Worm (Caenorhabditis elegans): Measurements from ENCODE around the gene F09E5.14.

The F09E5.14 gene

ce11 chrII:5336035-5336376, 8.7 kb downstream of the F09E5.14 start:
- TF ChIP-seq lin-15B (tag; optimal IDR thresholded peaks at IDR 0.05) = peak; percentile 6
- no peak for TF ChIP-seq fos-1 (tag; optimal IDR thresholded peaks at IDR 0.05)
- no peak for TF ChIP-seq snpc-4 (tag; optimal IDR thresholded peaks at IDR 0.05)
- TF ChIP-seq mdl-1 (tag; optimal IDR thresholded peaks at IDR 0.05) = no peak
- TF ChIP-seq nfya-1 (tag; optimal IDR thresholded peaks at IDR 0.05; ENCODE audit: insufficient read depth) = peak; percentile 85
- TF ChIP-seq egl-5 (tag; optimal IDR thresholded peaks at IDR 0.05) = peak; percentile 54
- peak; percentile 50 for TF ChIP-seq zag-1 (tag; optimal IDR thresholded peaks at IDR 0.05)
- TF ChIP-seq daf-12 (tag; optimal IDR thresholded peaks at IDR 0.05) = no peak
- TF ChIP-seq tbx-2 (tag; optimal IDR thresholded peaks at IDR 0.05) = peak; percentile 46
- no peak for TF ChIP-seq jun-1 (tag; optimal IDR thresholded peaks at IDR 0.05)
- TF ChIP-seq unc-39 (tag; optimal IDR thresholded peaks at IDR 0.05) = no peak
- TF ChIP-seq nhr-237 (tag; optimal IDR thresholded peaks at IDR 0.05) = no peak
- TF ChIP-seq lin-39 (tag; optimal IDR thresholded peaks at IDR 0.05) = peak; percentile 68
- TF ChIP-seq sea-2 (GFP tag; optimal IDR thresholded peaks at IDR 0.05) = peak; percentile 6
- no peak for TF ChIP-seq nhr-25 (tag; optimal IDR thresholded peaks at IDR 0.05)
- TF ChIP-seq fkh-10 (GFP tag; optimal IDR thresholded peaks at IDR 0.05) = peak; percentile 68
- no peak for TF ChIP-seq nhr-12 (tag; optimal IDR thresholded peaks at IDR 0.05)
- no peak for TF ChIP-seq elt-2 (tag; optimal IDR thresholded peaks at IDR 0.05)
- peak; percentile 66 for TF ChIP-seq ama-1 (optimal IDR thresholded peaks at IDR 0.05)
- TF ChIP-seq ceh-16 (tag; optimal IDR thresholded peaks at IDR 0.05) = no peak
- no peak for TF ChIP-seq nhr-43 (tag; optimal IDR thresholded peaks at IDR 0.05; ENCODE audit: poor library complexity, severe bottlenecking)
- TF ChIP-seq nhr-77 (tag; optimal IDR thresholded peaks at IDR 0.05) = no peak
- TF ChIP-seq ceh-9 (tag; optimal IDR thresholded peaks at IDR 0.05) = no peak

ce11 chrII:5335370-5336034, 9.2 kb downstream of the F09E5.14 start:
- TF ChIP-seq aly-2 (tag; optimal IDR thresholded peaks at IDR 0.05) = no peak
- TF ChIP-seq hmg-11 (tag; optimal IDR thresholded peaks at IDR 0.05) = peak; percentile 48
- peak; percentile 11 for TF ChIP-seq jun-1 (tag; optimal IDR thresholded peaks at IDR 0.05)
- TF ChIP-seq lin-39 (tag; optimal IDR thresholded peaks at IDR 0.05) = peak; percentile 51
- peak; percentile 28 for TF ChIP-seq nhr-11 (tag; optimal IDR thresholded peaks at IDR 0.05)
- TF ChIP-seq elt-2 (tag; optimal IDR thresholded peaks at IDR 0.05) = peak; percentile 11
- TF ChIP-seq lsy-12 (tag; optimal IDR thresholded peaks at IDR 0.05) = no peak

- TF ChIP-seq nhr-77 (tag; optimal IDR thresholded peaks at IDR 0.05) (no peak), nhr-237 (tag; optimal IDR thresholded peaks at IDR 0.05) (no peak), mml-1 (tag; optimal IDR thresholded peaks at IDR 0.05) (no peak), nhr-28 (tag; optimal IDR thresholded peaks at IDR 0.05) (no peak), nhr-76 (tag; optimal IDR thresholded peaks at IDR 0.05) (no peak), ztf-4 (tag; optimal IDR thresholded peaks at IDR 0.05) (no peak), tbx-2 (tag; optimal IDR thresholded peaks at IDR 0.05) (no peak)
Measured at ce11 chrII:5334628-5335027, 10.0 kb downstream of the F09E5.14 start.

- TF ChIP-seq egl-5 (tag; optimal IDR thresholded peaks at IDR 0.05) (no peak), lin-39 (tag; optimal IDR thresholded peaks at IDR 0.05) (no peak), hmg-11 (tag; optimal IDR thresholded peaks at IDR 0.05) (no peak), fkh-2 (tag; optimal IDR thresholded peaks at IDR 0.05) (no peak), pha-4 (tag; optimal IDR thresholded peaks at IDR 0.05) (peak; percentile 47), elt-2 (tag; optimal IDR thresholded peaks at IDR 0.05) (peak; percentile 70), egl-27 (tag; optimal IDR thresholded peaks at IDR 0.05) (no peak), ceh-9 (tag; optimal IDR thresholded peaks at IDR 0.05) (no peak), R02D3.7 (tag; optimal IDR thresholded peaks at IDR 0.05) (no peak), nhr-25 (tag; optimal IDR thresholded peaks at IDR 0.05) (no peak), nhr-77 (tag; optimal IDR thresholded peaks at IDR 0.05) (no peak), nfya-1 (tag; optimal IDR thresholded peaks at IDR 0.05; ENCODE audit: insufficient read depth) (no peak), skn-1 (tag; optimal IDR thresholded peaks at IDR 0.05) (no peak), aly-2 (tag; optimal IDR thresholded peaks at IDR 0.05) (no peak), nhr-67 (tag; optimal IDR thresholded peaks at IDR 0.05) (no peak), nhr-11 (tag; optimal IDR thresholded peaks at IDR 0.05) (no peak), sea-2 (GFP tag; optimal IDR thresholded peaks at IDR 0.05) (no peak), snpc-4 (tag; optimal IDR thresholded peaks at IDR 0.05) (no peak)
Measured at ce11 chrII:5333729-5334255, 10.9 kb downstream of the F09E5.14 start.
